Fruit fly (Drosophila melanogaster): ENCODE data around the gene Tektin-C.

Gene Tektin-C

dm6 chr3L:5751740-5752579 lies 44.4 kb downstream of the Tektin-C start, which contains the start of gene DnaJ-1 (continued):
- peak; percentile 53 for TF ChIP-seq kah (GFP tag; optimal IDR thresholded peaks at IDR 0.05)
- peak; percentile 12; the same call in 1 of the 3 replicates for TF ChIP-seq zfh1 (GFP tag; IDR thresholded peaks at IDR 0.05)
- peak; percentile 97 for TF ChIP-seq CG6791 (GFP tag; IDR thresholded peaks at IDR 0.05; ENCODE audit: partially characterized antibody)
- TF ChIP-seq MESR4 (GFP tag; optimal IDR thresholded peaks at IDR 0.05) = peak; percentile 84
- peak; percentile 50 for TF ChIP-seq vvl (GFP tag; IDR thresholded peaks at IDR 0.05)
- peak; percentile 10 for TF ChIP-seq Max (GFP tag; optimal IDR thresholded peaks at IDR 0.05)
- peak; percentile 42; the same call in 1 of the 3 replicates for TF ChIP-seq CG17361 (GFP tag; IDR thresholded peaks at IDR 0.05)
- TF ChIP-seq nmo (GFP tag; optimal IDR thresholded peaks at IDR 0.05) = peak; percentile 60
- TF ChIP-seq CG9932 (GFP tag; IDR thresholded peaks at IDR 0.05) = peak; percentile 51; the same call in 1 of the 2 replicates
- TF ChIP-seq CG17186 (GFP tag; optimal IDR thresholded peaks at IDR 0.05) = peak; percentile 42
- peak; percentile 90 for TF ChIP-seq CG7357 (GFP tag; IDR thresholded peaks at IDR 0.05)
- peak; percentile 98 for TF ChIP-seq CG2116 (GFP tag; optimal IDR thresholded peaks at IDR 0.05)
- peak; percentile 29; the same call in 1 of the 2 replicates for TF ChIP-seq NFAT (GFP tag; IDR thresholded peaks at IDR 0.05)
- TF ChIP-seq tgo (GFP tag; IDR thresholded peaks at IDR 0.05) = peak; percentile 31; the same call in 1 of the 3 replicates
- TF ChIP-seq NC2β (GFP tag; optimal IDR thresholded peaks at IDR 0.05) = peak; percentile 68
- no peak for TF ChIP-seq CG43689 (GFP tag; IDR thresholded peaks at IDR 0.05)
- TF ChIP-seq CG15011 (GFP tag; optimal IDR thresholded peaks at IDR 0.05) = peak; percentile 20
- peak; percentile 58 for TF ChIP-seq CG6689 (GFP tag; IDR thresholded peaks at IDR 0.05)
- TF ChIP-seq nom (GFP tag; optimal IDR thresholded peaks at IDR 0.05) = peak; percentile 92
- peak; percentile 85 for TF ChIP-seq E2f2 (GFP tag; IDR thresholded peaks at IDR 0.05)
- TF ChIP-seq CG15479 (GFP tag; optimal IDR thresholded peaks at IDR 0.05) = peak; percentile 19
- TF ChIP-seq CG10543 (GFP tag; optimal IDR thresholded peaks at IDR 0.05) = peak; percentile 69
- TF ChIP-seq BEAF-32 (GFP tag; optimal IDR thresholded peaks at IDR 0.05) = peak; percentile 98
- TF ChIP-seq Lhr (GFP tag; optimal IDR thresholded peaks at IDR 0.05) = peak; percentile 18
- TF ChIP-seq CG13624 (GFP tag; optimal IDR thresholded peaks at IDR 0.05) = peak; percentile 22
- TF ChIP-seq BtbVII (GFP tag; optimal IDR thresholded peaks at IDR 0.05) = peak; percentile 40
- TF ChIP-seq HLH4C (GFP tag; IDR thresholded peaks at IDR 0.05; ENCODE audit: partially characterized antibody) = peak; percentile 96
- peak; percentile 90 for TF ChIP-seq CG3995 (GFP tag; optimal IDR thresholded peaks at IDR 0.05)
- TF ChIP-seq kni (GFP tag; optimal IDR thresholded peaks at IDR 0.05) = peak; percentile 52
- peak; percentile 53 for TF ChIP-seq bigmax (GFP tag; optimal IDR thresholded peaks at IDR 0.05)
- peak; percentile 70 for TF ChIP-seq CG12659 (GFP tag; optimal IDR thresholded peaks at IDR 0.05)
- TF ChIP-seq CG6272 (GFP tag; IDR thresholded peaks at IDR 0.05) = peak; percentile 50; the same call in 1 of the 2 replicates
- peak; percentile 3 for TF ChIP-seq CG5180 (GFP tag; optimal IDR thresholded peaks at IDR 0.05)
- TF ChIP-seq CG2129 (GFP tag; IDR thresholded peaks at IDR 0.05; ENCODE audit: partially characterized antibody) = peak; percentile 99
- TF ChIP-seq Dek (tag; optimal IDR thresholded peaks at IDR 0.05) = peak; percentile 37
- TF ChIP-seq NC2α (GFP tag; optimal IDR thresholded peaks at IDR 0.05) = peak; percentile 32
- TF ChIP-seq CG15601 (tag; optimal IDR thresholded peaks at IDR 0.05) = peak; percentile 65
- TF ChIP-seq CG3847 (GFP tag; IDR thresholded peaks at IDR 0.05) = no peak
- TF ChIP-seq Doc3 (GFP tag; IDR thresholded peaks at IDR 0.05; ENCODE audit: partially characterized antibody) = peak; percentile 98
- TF ChIP-seq CG7556 (GFP tag; optimal IDR thresholded peaks at IDR 0.05) = peak; percentile 35
- peak; percentile 15 for TF ChIP-seq grau (tag; optimal IDR thresholded peaks at IDR 0.05)
- TF ChIP-seq lab (GFP tag; optimal IDR thresholded peaks at IDR 0.05) = peak; percentile 50
- no peak for TF ChIP-seq CG10321 (GFP tag; IDR thresholded peaks at IDR 0.05)
- TF ChIP-seq CG15269 (tag; optimal IDR thresholded peaks at IDR 0.05) = peak; percentile 41
- peak; percentile 54 for TF ChIP-seq odd (GFP tag; optimal IDR thresholded peaks at IDR 0.05)
- TF ChIP-seq Xrp1 (GFP tag; IDR thresholded peaks at IDR 0.05) = no peak
- TF ChIP-seq scrt (GFP tag; optimal IDR thresholded peaks at IDR 0.05) = peak; percentile 68

All from whole organism, embryonic.